Worm (Caenorhabditis elegans) whole organism, L4 larva: ENCODE results near the gene nhr-238.

Source experiments
- R02D3.7 ChIP-seq: fragments of 150-350 bp; sonication (generic microtip); optimal IDR thresholded peaks from 3 replicates; lab custom pipeline; 2014; ENCODE audit warnings: missing biosample characterization, missing genetic modification characterization
- T20F7.1 ChIP-seq: fragments of 200-800 bp; sonication (Bioruptor generic); optimal IDR thresholded peaks from 2 replicates; lab custom pipeline; 2018; ENCODE audit warnings: mild to moderate bottlenecking, missing genetic modification characterization, missing compliant biosample characterization
- T26A8.4 ChIP-seq: fragments of 200-800 bp; sonication (Bioruptor generic); IDR thresholded peaks from 2 replicates; pipeline ENCODE4 v1.3.6; 2022; ENCODE audit warnings: missing genetic modification characterization, missing compliant biosample characterization
- ZK337.2 ChIP-seq: fragments of 200-800 bp; sonication (Bioruptor generic); IDR thresholded peaks from 2 replicates; pipeline ENCODE4 v1.3.6; 2022; ENCODE audit warnings: missing genetic modification reagents, missing genetic modification characterization, missing compliant biosample characterization
- ama-1 ChIP-seq: fragments of 150-350 bp; optimal IDR thresholded peaks from 2 replicates; lab custom pipeline; 2014; ENCODE audit warnings: inconsistent platforms, mixed read lengths
- arid-1 ChIP-seq: fragments of 200-800 bp; sonication (Bioruptor generic); conservative IDR thresholded peaks from 2 replicates; pipeline ENCODE4 v1.3.6; 2022; ENCODE audit warnings: missing genetic modification reagents, missing genetic modification characterization, missing compliant biosample characterization
- attf-4 ChIP-seq: sonication (generic microtip); optimal IDR thresholded peaks from 3 replicates; lab custom pipeline; 2017; ENCODE audit warnings: missing biosample characterization, missing genetic modification characterization
- ceh-28 ChIP-seq: fragments of 150-350 bp; optimal IDR thresholded peaks from 2 replicates; lab custom pipeline; 2014; ENCODE audit warnings: missing biosample characterization, missing genetic modification reagents, missing genetic modification characterization
- ceh-32 ChIP-seq: sonication (generic microtip); optimal IDR thresholded peaks from 2 replicates; lab custom pipeline; 2016; ENCODE audit warnings: mild to moderate bottlenecking, missing genetic modification characterization, missing compliant biosample characterization; ENCODE audit not compliant: poor library complexity
- ceh-44 ChIP-seq: fragments of 200-800 bp; sonication (Bioruptor generic); IDR thresholded peaks from 2 replicates; pipeline ENCODE4 v1.3.6; 2022; ENCODE audit warnings: missing genetic modification reagents, missing genetic modification characterization, missing compliant biosample characterization
- ceh-62 ChIP-seq: sonication (generic microtip); optimal IDR thresholded peaks from 2 replicates; lab custom pipeline; 2017; ENCODE audit warnings: missing biosample characterization, missing genetic modification characterization
- ceh-82 ChIP-seq: sonication (generic microtip); optimal IDR thresholded peaks from 2 replicates; lab custom pipeline; 2017; ENCODE audit warnings: missing biosample characterization, missing genetic modification characterization
- cey-2 ChIP-seq: sonication (generic microtip); optimal IDR thresholded peaks from 3 replicates; lab custom pipeline; 2017; ENCODE audit warnings: missing genetic modification characterization, mild to moderate bottlenecking, missing compliant biosample characterization, antibody characterized with exemption, borderline replicate concordance; ENCODE audit not compliant: insufficient read depth
- daf-12 ChIP-seq: fragments of 150-350 bp; optimal IDR thresholded peaks from 2 replicates; lab custom pipeline; 2014; ENCODE audit warnings: missing biosample characterization, missing genetic modification reagents, missing genetic modification characterization
- daf-16 ChIP-seq, 3 experiments: sonication (generic microtip); optimal IDR thresholded peaks; 2 replicates each; lab custom pipeline; 2016 to 2017; ENCODE audit warnings: missing genetic modification characterization in 3 of 3, missing genetic modification reagents in 3 of 3, mild to moderate bottlenecking in 2 of 3, missing compliant biosample characterization in 2 of 3, missing biosample characterization in 1 of 3, moderate library complexity in 1 of 3
- daf-19 ChIP-seq: fragments of 200-800 bp; sonication (Bioruptor generic); conservative IDR thresholded peaks from 2 replicates; pipeline ENCODE4 v1.3.6; 2022; ENCODE audit warnings: missing genetic modification characterization, missing compliant biosample characterization
- dmd-6 ChIP-seq: fragments of 200-800 bp; sonication (Bioruptor generic); IDR thresholded peaks from 2 replicates; pipeline ENCODE4 v1.3.6; 2022; ENCODE audit warnings: missing genetic modification reagents, missing genetic modification characterization, missing compliant biosample characterization
- dmd-8 ChIP-seq: fragments of 200-800 bp; sonication (Bioruptor generic); IDR thresholded peaks from 2 replicates; pipeline ENCODE4 v1.3.6; 2022; ENCODE audit warnings: missing genetic modification characterization, missing compliant biosample characterization
- dmd-9 ChIP-seq: fragments of 200-800 bp; sonication (Bioruptor generic); IDR thresholded peaks from 2 replicates; pipeline ENCODE4 v1.3.6; 2022; ENCODE audit warnings: missing genetic modification reagents, missing genetic modification characterization, missing compliant biosample characterization
- duxl-1 ChIP-seq: sonication (generic microtip); optimal IDR thresholded peaks from 2 replicates; lab custom pipeline; 2016; ENCODE audit warnings: mild to moderate bottlenecking, missing genetic modification characterization, moderate library complexity, missing compliant biosample characterization; ENCODE audit not compliant: poor library complexity
- dve-1 ChIP-seq: sonication (generic microtip); optimal IDR thresholded peaks from 2 replicates; lab custom pipeline; 2017; ENCODE audit warnings: antibody characterized with exemption, mild to moderate bottlenecking, missing genetic modification characterization, missing compliant biosample characterization; ENCODE audit not compliant: insufficient read depth
- egl-43 ChIP-seq: fragments of 200-800 bp; sonication (Bioruptor generic); IDR thresholded peaks from 2 replicates; pipeline ENCODE4 v1.3.6; 2022; ENCODE audit warnings: missing genetic modification reagents, missing genetic modification characterization, missing compliant biosample characterization
- fkh-10 ChIP-seq: fragments of 150-350 bp; optimal IDR thresholded peaks from 2 replicates; lab custom pipeline; 2014; ENCODE audit warnings: missing biosample characterization, missing genetic modification reagents, missing genetic modification characterization
- fos-1 ChIP-seq: fragments of 150-350 bp; optimal IDR thresholded peaks from 2 replicates; lab custom pipeline; 2014; ENCODE audit warnings: missing biosample characterization, missing genetic modification characterization
- lim-7 ChIP-seq: fragments of 200-800 bp; sonication (Bioruptor generic); IDR thresholded peaks from 2 replicates; pipeline ENCODE4 v1.3.6; 2022; ENCODE audit warnings: missing genetic modification characterization, missing compliant biosample characterization
- lin-1 ChIP-seq: fragments of 200-800 bp; sonication (Bioruptor generic); IDR thresholded peaks from 2 replicates; pipeline ENCODE4 v1.3.6; 2022; ENCODE audit warnings: missing genetic modification reagents, missing genetic modification characterization, missing compliant biosample characterization
- lin-13 ChIP-seq: fragments of 150-350 bp; optimal IDR thresholded peaks from 2 replicates; lab custom pipeline; 2014; ENCODE audit warnings: missing biosample characterization, missing genetic modification reagents, missing genetic modification characterization
- lin-29 ChIP-seq: fragments of 200-800 bp; sonication (Bioruptor generic); IDR thresholded peaks from 2 replicates; pipeline ENCODE4 v1.3.6; 2022; ENCODE audit warnings: missing genetic modification reagents, missing genetic modification characterization, missing compliant biosample characterization
- lin-38 ChIP-seq: fragments of 200-800 bp; sonication (Bioruptor generic); IDR thresholded peaks from 2 replicates; pipeline ENCODE4 v1.3.6; 2022; ENCODE audit warnings: missing genetic modification reagents, missing genetic modification characterization, missing compliant biosample characterization
- lin-39 ChIP-seq: fragments of 150-350 bp; optimal IDR thresholded peaks from 2 replicates; lab custom pipeline; 2014; ENCODE audit warnings: missing biosample characterization, missing genetic modification reagents, missing genetic modification characterization
- madf-5 ChIP-seq, 2 experiments: fragments of 200-800 bp; sonication (Bioruptor generic); IDR thresholded peaks; 2 replicates each; pipeline ENCODE4 v1.3.6; 2022; ENCODE audit warnings: missing compliant biosample characterization in 2 of 2, missing genetic modification characterization in 2 of 2
- madf-9 ChIP-seq: fragments of 200-800 bp; sonication (Bioruptor generic); conservative IDR thresholded peaks from 2 replicates; pipeline ENCODE4 v1.3.6; 2022; ENCODE audit warnings: missing genetic modification reagents, missing genetic modification characterization, missing compliant biosample characterization
- mep-1 ChIP-seq: fragments of 150-350 bp; sonication (generic microtip); optimal IDR thresholded peaks from 3 replicates; lab custom pipeline; 2014; ENCODE audit warnings: missing biosample characterization, missing genetic modification characterization
- nhr-111 ChIP-seq: fragments of 200-800 bp; sonication (Bioruptor generic); optimal IDR thresholded peaks from 2 replicates; lab custom pipeline; 2018; ENCODE audit warnings: mild to moderate bottlenecking, missing genetic modification characterization, missing compliant biosample characterization
- nhr-25 ChIP-seq: sonication (generic microtip); optimal IDR thresholded peaks from 2 replicates; lab custom pipeline; 2017; ENCODE audit warnings: missing genetic modification characterization, mild to moderate bottlenecking, missing compliant biosample characterization, antibody characterized with exemption, moderate library complexity, borderline replicate concordance; ENCODE audit not compliant: insufficient read depth
- nhr-48 ChIP-seq: sonication (generic microtip); optimal IDR thresholded peaks from 2 replicates; lab custom pipeline; 2016; ENCODE audit warnings: mild to moderate bottlenecking, missing genetic modification characterization, missing compliant biosample characterization
- nhr-6 ChIP-seq: fragments of 150-350 bp; optimal IDR thresholded peaks from 2 replicates; lab custom pipeline; 2014; ENCODE audit warnings: missing biosample characterization, missing genetic modification characterization
- nhr-77 ChIP-seq: fragments of 150-350 bp; optimal IDR thresholded peaks from 2 replicates; lab custom pipeline; 2014; ENCODE audit warnings: missing biosample characterization, missing genetic modification characterization
- pha-4 ChIP-seq, 2 experiments: fragments of 150-350 bp in 1 of 2; fragments of 200-800 bp in 1 of 2; sonication (Bioruptor generic) in 1 of 2; IDR thresholded peaks in 1 of 2; optimal IDR thresholded peaks in 1 of 2; 2 replicates each; pipeline versions ENCODE4 v1.3.6 to Lab custom; 2014 to 2022; ENCODE audit warnings: missing genetic modification characterization in 2 of 2, missing genetic modification reagents in 2 of 2, missing biosample characterization in 1 of 2, missing compliant biosample characterization in 1 of 2
- snpc-1.2 ChIP-seq: fragments of 200-800 bp; sonication (Bioruptor generic); IDR thresholded peaks from 2 replicates; pipeline ENCODE4 v1.3.6; 2022; ENCODE audit warnings: missing genetic modification reagents, missing genetic modification characterization, missing compliant biosample characterization
- tag-97 ChIP-seq: fragments of 200-800 bp; sonication (Bioruptor generic); IDR thresholded peaks from 2 replicates; pipeline ENCODE4 v1.3.6; 2022; ENCODE audit warnings: missing genetic modification characterization, missing compliant biosample characterization
- unc-39 ChIP-seq: sonication (generic microtip); optimal IDR thresholded peaks from 2 replicates; lab custom pipeline; 2017; ENCODE audit warnings: missing biosample characterization, missing genetic modification characterization
- vab-7 ChIP-seq: fragments of 200-800 bp; sonication (Bioruptor generic); IDR thresholded peaks from 2 replicates; pipeline ENCODE4 v1.3.6; 2022; ENCODE audit warnings: missing genetic modification reagents, missing genetic modification characterization, missing compliant biosample characterization
- zag-1 ChIP-seq: fragments of 150-350 bp; optimal IDR thresholded peaks from 2 replicates; lab custom pipeline; 2014; ENCODE audit warnings: missing biosample characterization, missing genetic modification characterization
- zfp-3 ChIP-seq: fragments of 200-800 bp; sonication (Bioruptor generic); conservative IDR thresholded peaks from 2 replicates; pipeline ENCODE4 v1.3.6; 2022; ENCODE audit warnings: missing genetic modification reagents, missing genetic modification characterization, missing compliant biosample characterization
- zip-2 ChIP-seq: fragments of 150-350 bp; optimal IDR thresholded peaks from 2 replicates; lab custom pipeline; 2014; ENCODE audit warnings: missing biosample characterization, missing genetic modification characterization

Gene nhr-238

ce11 chrV:1635859-1636258 is 6.6 kb upstream of the nhr-238 start, which contains the start of gene str-222:
Gene str-222 (plus strand): TSS chrV:1636159.
- TF ChIP-seq fkh-10 (GFP tag; lab: Kevin White, UChicago), result no peak
- no peak for TF ChIP-seq tag-97 (GFP tag; lab: Robert Waterston, UW)
- TF ChIP-seq mep-1 (tag; lab: Kevin White, UChicago), result no peak
- no peak for TF ChIP-seq duxl-1 (tag; lab: Kevin White, UChicago)
- no peak for TF ChIP-seq zfp-3
- TF ChIP-seq egl-43 (GFP tag; lab: Robert Waterston, UW), result no peak
- TF ChIP-seq nhr-77, result no peak
- no peak for TF ChIP-seq lin-13 (GFP tag; lab: Kevin White, UChicago)
- no peak for TF ChIP-seq ama-1 (lab: Kevin White, UChicago)
- TF ChIP-seq ceh-44 (GFP tag; lab: Robert Waterston, UW), result no peak
- no peak for TF ChIP-seq ceh-82
- no peak for TF ChIP-seq nhr-111 (GFP tag; lab: Kevin White, UChicago)
- TF ChIP-seq dve-1, result no peak
- TF ChIP-seq nhr-48 (tag; lab: Kevin White, UChicago), result no peak
- no peak for TF ChIP-seq vab-7 (GFP tag; lab: Robert Waterston, UW)
- no peak for TF ChIP-seq lin-38
- TF ChIP-seq daf-12 (tag; lab: Kevin White, UChicago), result no peak
- no peak for TF ChIP-seq nhr-25
- TF ChIP-seq, all 104 proteins: peak for 0

ce11 chrV:1631717-1632116 is 2.5 kb upstream of the nhr-238 start, which contains the start of gene irld-17:
Gene irld-17 (plus strand): TSS chrV:1632017.
- TF ChIP-seq nhr-6 (no peak), lim-7 (no peak), lin-29 (GFP tag; lab: Robert Waterston, UW) (no peak), daf-16 (GFP tag; optimal IDR thresholded peaks at IDR 0.05; lab: Kevin White, UChicago) (no peak), daf-16 (tag; optimal IDR thresholded peaks at IDR 0.05; lab: Kevin White, UChicago) (no peak), nhr-25 (no peak), T26A8.4 (GFP tag; lab: Robert Waterston, UW) (no peak), madf-9 (no peak), R02D3.7 (tag; lab: Kevin White, UChicago) (no peak), fos-1 (tag; lab: Kevin White, UChicago) (no peak), unc-39 (tag; lab: Kevin White, UChicago) (no peak), snpc-1.2 (GFP tag; lab: Robert Waterston, UW) (no peak), ZK337.2 (no peak), dmd-9 (no peak), vab-7 (GFP tag; lab: Robert Waterston, UW) (no peak), daf-19 (GFP tag; lab: Robert Waterston, UW) (no peak), lin-38 (no peak), pha-4 (GFP tag; IDR thresholded peaks at IDR 0.05; lab: Robert Waterston, UW) (no peak), pha-4 (tag; optimal IDR thresholded peaks at IDR 0.05; lab: Kevin White, UChicago) (no peak), ceh-62 (tag; lab: Kevin White, UChicago) (no peak), cey-2 (tag; lab: Kevin White, UChicago) (no peak)

ce11 chrV:1631148-1631547 is 1.9 kb upstream of the nhr-238 start, which contains the start of gene Y46H3D.8:
Gene Y46H3D.8 (minus strand): TSS chrV:1631248.
- no peak for TF ChIP-seq unc-39 (tag; lab: Kevin White, UChicago)
- TF ChIP-seq ceh-44 (GFP tag; lab: Robert Waterston, UW), result no peak
- TF ChIP-seq arid-1 (GFP tag; lab: Robert Waterston, UW), result no peak
- TF ChIP-seq madf-5 (GFP tag; IDR thresholded peaks at IDR 0.05; lab: Robert Waterston, UW), result no peak
- no peak for TF ChIP-seq attf-4
- TF ChIP-seq nhr-111 (GFP tag; lab: Kevin White, UChicago), result no peak
- no peak for TF ChIP-seq zag-1
- TF ChIP-seq ceh-32 (tag; lab: Kevin White, UChicago), result no peak
- no peak for TF ChIP-seq zip-2 (tag; lab: Kevin White, UChicago)
- TF ChIP-seq lin-39 (tag; lab: Kevin White, UChicago), result no peak
- TF ChIP-seq ceh-28 (tag; lab: Kevin White, UChicago), result no peak
- TF ChIP-seq dmd-8 (GFP tag; lab: Robert Waterston, UW), result no peak
- TF ChIP-seq dmd-6 (GFP tag; lab: Robert Waterston, UW), result no peak
- TF ChIP-seq T20F7.1 (GFP tag; lab: Kevin White, UChicago), result no peak
- TF ChIP-seq lin-1, result no peak
- TF ChIP-seq, all 104 proteins: peak for 0
